Fruit fly (Drosophila melanogaster) whole organism, embryonic: ENCODE measurements around the gene Baldspot.

Experiments
- Asciz ChIP-seq: fragments of 200-800 bp; sonication (Bioruptor generic); optimal IDR thresholded peaks from 2 replicates; lab custom pipeline; 2017; ENCODE audit warnings: missing biosample characterization, mild to moderate bottlenecking, missing genetic modification characterization, missing genetic modification reagents
- Atf3 ChIP-seq: fragments of 200-800 bp; sonication (Bioruptor generic); optimal IDR thresholded peaks from 3 replicates; lab custom pipeline; 2016; ENCODE audit warnings: missing biosample characterization, missing genetic modification characterization
- CG11093 ChIP-seq: fragments of 200-800 bp; sonication (Bioruptor generic); IDR thresholded peaks from 3 replicates; pipeline ENCODE4 v1.3.6; 2022; ENCODE audit warnings: missing biosample characterization, missing genetic modification characterization
- CG13894 ChIP-seq: fragments of 200-800 bp; sonication (Bioruptor generic); optimal IDR thresholded peaks from 3 replicates; lab custom pipeline; 2018; ENCODE audit warnings: missing biosample characterization, mild to moderate bottlenecking, missing genetic modification characterization, moderate library complexity
- CG15479 ChIP-seq: fragments of 200-800 bp; sonication (Bioruptor generic); optimal IDR thresholded peaks from 3 replicates; lab custom pipeline; 2019; ENCODE audit warnings: missing biosample characterization, mild to moderate bottlenecking, missing genetic modification characterization, moderate library complexity
- CG16813 ChIP-seq: fragments of 200-800 bp; sonication (Bioruptor generic); IDR thresholded peaks from 3 replicates; pipeline ENCODE4 v1.3.6; 2022; ENCODE audit warnings: missing biosample characterization, missing genetic modification characterization; ENCODE audit not compliant: partially characterized antibody
- CG1832 ChIP-seq: fragments of 200-800 bp; sonication (Bioruptor generic); optimal IDR thresholded peaks from 2 replicates; lab custom pipeline; 2017; ENCODE audit warnings: missing biosample characterization, mild to moderate bottlenecking, missing genetic modification characterization, inconsistent platforms
- CG2712 ChIP-seq: fragments of 200-800 bp; optimal IDR thresholded peaks from 3 replicates; lab custom pipeline; 2019; ENCODE audit warnings: missing biosample characterization, mild to moderate bottlenecking, missing genetic modification characterization, moderate library complexity
- CG34224 ChIP-seq: fragments of 200-800 bp; sonication (Bioruptor generic); IDR thresholded peaks from 3 replicates; pipeline ENCODE4 v1.3.6; 2022; ENCODE audit warnings: missing biosample characterization, missing genetic modification characterization; ENCODE audit not compliant: partially characterized antibody
- CG4424 ChIP-seq: fragments of 200-800 bp; sonication (Bioruptor generic); optimal IDR thresholded peaks from 3 replicates; lab custom pipeline; 2016; ENCODE audit warnings: missing biosample characterization, missing genetic modification characterization
- Chrac-16 ChIP-seq: fragments of 200-800 bp; sonication (Bioruptor generic); optimal IDR thresholded peaks from 3 replicates; lab custom pipeline; 2016; ENCODE audit warnings: missing biosample characterization, missing genetic modification characterization
- Dbx ChIP-seq: fragments of 200-800 bp; sonication (Bioruptor generic); IDR thresholded peaks from 3 replicates; pipeline ENCODE4 v1.3.6; 2022; ENCODE audit warnings: missing biosample characterization, missing genetic modification characterization
- Dref ChIP-seq: fragments of 200-800 bp; sonication (Bioruptor generic); IDR thresholded peaks from 2 replicates; pipeline ENCODE4 v1.3.6; 2022; ENCODE audit warnings: missing biosample characterization, missing genetic modification characterization
- E2f2 ChIP-seq: fragments of 200-800 bp; sonication (Bioruptor generic); IDR thresholded peaks from 2 replicates; pipeline ENCODE4 v1.3.6; 2022; ENCODE audit warnings: missing biosample characterization, missing genetic modification characterization
- Fer1 ChIP-seq: fragments of 200-800 bp; sonication (Bioruptor generic); optimal IDR thresholded peaks from 2 replicates; lab custom pipeline; 2017; ENCODE audit warnings: missing biosample characterization, mild to moderate bottlenecking, missing genetic modification characterization
- Gug ChIP-seq: fragments of 200-800 bp; sonication (Bioruptor generic); IDR thresholded peaks from 4 replicates; pipeline ENCODE4 v1.3.6; 2022; ENCODE audit warnings: missing biosample characterization, missing genetic modification characterization
- HLH3B ChIP-seq: fragments of 200-800 bp; sonication (Bioruptor generic); IDR thresholded peaks from 2 replicates; pipeline ENCODE4 v1.3.6; 2022; ENCODE audit warnings: missing biosample characterization, missing genetic modification characterization
- Hr39 ChIP-seq: fragments of >200 bp; optimal IDR thresholded peaks from 2 replicates; lab custom pipeline; 2017
- Med ChIP-seq: fragments of 200-800 bp; sonication (Bioruptor generic); peaks from one replicate; lab custom pipeline; 2016; ENCODE audit warnings: missing biosample characterization, missing genetic modification characterization, mild to moderate bottlenecking, inconsistent platforms, moderate library complexity
- NC2α ChIP-seq: fragments of 200-800 bp; sonication (Bioruptor generic); optimal IDR thresholded peaks from 2 replicates; lab custom pipeline; 2016; ENCODE audit warnings: missing biosample characterization, missing genetic modification characterization
- Nf-YA ChIP-seq: fragments of 200-800 bp; sonication (Bioruptor generic); IDR thresholded peaks from 2 replicates; pipeline ENCODE4 v1.3.6; 2022; ENCODE audit warnings: missing biosample characterization, missing genetic modification characterization
- Ravus ChIP-seq: fragments of 200-800 bp; sonication (Bioruptor generic); IDR thresholded peaks from 2 replicates; pipeline ENCODE4 v1.3.6; 2022; ENCODE audit warnings: missing biosample characterization, missing genetic modification characterization
- Spps ChIP-seq: fragments of 200-800 bp; sonication (Bioruptor generic); optimal IDR thresholded peaks from 2 replicates; lab custom pipeline; 2018; ENCODE audit warnings: missing biosample characterization, mild to moderate bottlenecking, missing genetic modification characterization
- amos ChIP-seq: fragments of 200-800 bp; sonication (Bioruptor generic); IDR thresholded peaks from 2 replicates; pipeline ENCODE4 v1.3.6; 2022; ENCODE audit warnings: missing biosample characterization, missing genetic modification characterization; ENCODE audit not compliant: partially characterized antibody
- ato ChIP-seq: fragments of 200-800 bp; sonication (Bioruptor generic); IDR thresholded peaks from 2 replicates; pipeline ENCODE4 v1.3.6; 2022; ENCODE audit warnings: missing biosample characterization, missing genetic modification characterization; ENCODE audit not compliant: partially characterized antibody
- croc ChIP-seq: fragments of 200-800 bp; sonication (Bioruptor generic); conservative IDR thresholded peaks from 3 replicates; pipeline ENCODE4 v1.3.6; 2022; ENCODE audit warnings: missing biosample characterization, missing genetic modification characterization
- dm ChIP-seq: fragments of 200-800 bp; sonication (Bioruptor generic); optimal IDR thresholded peaks from 3 replicates; lab custom pipeline; 2016; ENCODE audit warnings: missing biosample characterization, missing genetic modification characterization
- dmrt11E ChIP-seq: fragments of 200-800 bp; sonication (Bioruptor generic); optimal IDR thresholded peaks from 3 replicates; lab custom pipeline; 2018; ENCODE audit warnings: missing biosample characterization, mild to moderate bottlenecking, missing genetic modification characterization, moderate library complexity
- esg ChIP-seq: fragments of 200-800 bp; sonication (Bioruptor generic); conservative IDR thresholded peaks from 2 replicates; pipeline ENCODE4 v1.3.6; 2022; ENCODE audit warnings: missing biosample characterization, missing genetic modification characterization
- eve ChIP-seq, 2 experiments: fragments of >200 bp; optimal IDR thresholded peaks; 2 replicates each; lab custom pipeline; 2017; ENCODE audit warnings: missing biosample characterization in 2 of 2, missing genetic modification characterization in 2 of 2
- exex ChIP-seq: fragments of 200-800 bp; sonication (Bioruptor generic); optimal IDR thresholded peaks from 4 replicates; lab custom pipeline; 2018; ENCODE audit warnings: missing biosample characterization, mild to moderate bottlenecking, missing genetic modification characterization, moderate library complexity
- fd3F ChIP-seq: fragments of 200-800 bp; sonication (Bioruptor generic); optimal IDR thresholded peaks from 2 replicates; lab custom pipeline; 2018; ENCODE audit warnings: missing biosample characterization, mild to moderate bottlenecking, missing genetic modification characterization, moderate library complexity
- hkb ChIP-seq, 2 experiments: fragments of 200-800 bp in 1 of 2; fragments of >200 bp in 1 of 2; sonication (Bioruptor generic) in 1 of 2; IDR thresholded peaks in 1 of 2; optimal IDR thresholded peaks in 1 of 2; 2 replicates each; pipeline versions ENCODE4 v1.3.6 to Lab custom; 2017 to 2022; ENCODE audit warnings: missing biosample characterization in 1 of 2, missing genetic modification characterization in 1 of 2
- kah ChIP-seq: fragments of 200-800 bp; sonication (Bioruptor generic); optimal IDR thresholded peaks from 2 replicates; lab custom pipeline; 2018; ENCODE audit warnings: missing biosample characterization, mild to moderate bottlenecking, missing genetic modification characterization
- kay ChIP-seq: fragments of 200-800 bp; sonication (Bioruptor generic); optimal IDR thresholded peaks from 2 replicates; lab custom pipeline; 2016; ENCODE audit warnings: missing biosample characterization, missing genetic modification characterization
- lbe ChIP-seq: fragments of 200-800 bp; sonication (Bioruptor generic); optimal IDR thresholded peaks from 2 replicates; lab custom pipeline; 2016; ENCODE audit warnings: missing biosample characterization, mild to moderate bottlenecking, missing genetic modification characterization
- mam ChIP-seq: fragments of 200-800 bp; sonication (Bioruptor generic); optimal IDR thresholded peaks from 3 replicates; lab custom pipeline; 2016; ENCODE audit warnings: missing biosample characterization, missing genetic modification characterization
- nmo ChIP-seq: fragments of 200-800 bp; sonication (Bioruptor generic); optimal IDR thresholded peaks from 2 replicates; lab custom pipeline; 2018; ENCODE audit warnings: missing biosample characterization, mild to moderate bottlenecking, missing genetic modification characterization, moderate library complexity
- repo ChIP-seq: fragments of 200-800 bp; sonication (Bioruptor generic); optimal IDR thresholded peaks from 2 replicates; lab custom pipeline; 2016; ENCODE audit warnings: missing biosample characterization, missing genetic modification characterization
- sc ChIP-seq, 3 experiments: fragments of >200 bp in 2 of 3; fragments of 200-800 bp in 1 of 3; sonication (Bioruptor generic) in 1 of 3; optimal IDR thresholded peaks; 2 replicates in 2 of 3; 3 replicates in 1 of 3; lab custom pipeline; 2017; ENCODE audit warnings: mild to moderate bottlenecking in 1 of 3, missing biosample characterization in 1 of 3, missing genetic modification characterization in 1 of 3, missing genetic modification reagents in 1 of 3
- scrt ChIP-seq: fragments of 200-800 bp; sonication (Bioruptor generic); optimal IDR thresholded peaks from 2 replicates; lab custom pipeline; 2018; ENCODE audit warnings: missing biosample characterization, mild to moderate bottlenecking, missing genetic modification characterization, moderate library complexity
- sima ChIP-seq: fragments of 200-800 bp; sonication (Bioruptor generic); optimal IDR thresholded peaks from 2 replicates; lab custom pipeline; 2016; ENCODE audit warnings: missing biosample characterization, missing genetic modification characterization
- sr ChIP-seq: fragments of 200-800 bp; sonication (Bioruptor generic); IDR thresholded peaks from 3 replicates; pipeline ENCODE4 v1.3.6; 2022; ENCODE audit warnings: missing biosample characterization, missing genetic modification characterization
- sug ChIP-seq: fragments of 200-800 bp; optimal IDR thresholded peaks from 2 replicates; lab custom pipeline; 2019; ENCODE audit warnings: missing biosample characterization, mild to moderate bottlenecking, missing genetic modification characterization, moderate library complexity
- trem ChIP-seq: fragments of 200-800 bp; optimal IDR thresholded peaks from 3 replicates; lab custom pipeline; 2019; ENCODE audit warnings: missing biosample characterization, mild to moderate bottlenecking, missing genetic modification characterization, moderate library complexity
- trh ChIP-seq: fragments of 200-800 bp; sonication (Bioruptor generic); optimal IDR thresholded peaks from 2 replicates; lab custom pipeline; 2016; ENCODE audit warnings: missing biosample characterization, missing genetic modification characterization
- wek ChIP-seq: fragments of 200-800 bp; sonication (Bioruptor generic); optimal IDR thresholded peaks from 3 replicates; lab custom pipeline; 2018; ENCODE audit warnings: missing biosample characterization, mild to moderate bottlenecking, missing genetic modification characterization, moderate library complexity

Baldspot gene

dm6 chr3L:16661167-16662109, at the start of gene Baldspot (continued):
- TF ChIP-seq Med (GFP tag; lab: Kevin White, UChicago) (peak; percentile 96), trh (peak; percentile 45), Dbx (GFP tag; lab: Robert Waterston, UW) (peak; percentile 83), exex (tag; lab: Kevin White, UChicago) (peak; percentile 84), dm (GFP tag; lab: Kevin White, UChicago) (peak; percentile 15), CG34224 (peak; percentile 72), trem (tag; lab: Kevin White, UChicago) (peak; percentile 85), lbe (GFP tag; lab: Kevin White, UChicago) (peak; percentile 11), Fer1 (GFP tag; lab: Kevin White, UChicago) (peak; percentile 90), CG4424 (GFP tag; lab: Kevin White, UChicago) (peak; percentile 84), CG11093 (GFP tag; lab: Robert Waterston, UW) (peak; percentile 70; the same call in 2 of the 3 replicates), CG16813 (GFP tag; lab: Robert Waterston, UW) (peak; percentile 65), kah (GFP tag; lab: Kevin White, UChicago) (peak; percentile 55), sima (GFP tag; lab: Kevin White, UChicago) (peak; percentile 16), fd3F (GFP tag; lab: Kevin White, UChicago) (no peak), sr (no peak), amos (GFP tag; lab: Robert Waterston, UW) (peak; percentile 72; the same call in 1 of the 2 replicates), CG1832 (GFP tag; lab: Kevin White, UChicago) (no peak), dmrt11E (tag; lab: Kevin White, UChicago) (peak; percentile 34), CG15479 (peak; percentile 21), E2f2 (peak; percentile 74), sc (optimal IDR thresholded peaks at IDR 0.05; lab: Kevin White, UChicago) (no peak), sc (GFP tag; optimal IDR thresholded peaks at IDR 0.05; lab: Kevin White, UChicago) (peak; percentile 19), repo (peak; percentile 82), HLH3B (GFP tag; lab: Robert Waterston, UW) (peak; percentile 70), Chrac-16 (GFP tag; lab: Kevin White, UChicago) (peak; percentile 38), kay (GFP tag; lab: Kevin White, UChicago) (peak; percentile 23), nmo (GFP tag; lab: Kevin White, UChicago) (peak; percentile 88), CG2712 (tag; lab: Kevin White, UChicago) (peak; percentile 75), Dref (GFP tag; lab: Robert Waterston, UW) (peak; percentile 53), eve (GFP tag; optimal IDR thresholded peaks at IDR 0.05; lab: Kevin White, UChicago) (peak in 1 of 2 experiments; percentile 80), croc (peak; percentile 29; the same call in 1 of the 3 replicates), ato (GFP tag; lab: Robert Waterston, UW) (no peak; the same call in 1 of the 2 replicates), Nf-YA (peak; percentile 47; the same call in 1 of the 2 replicates), Ravus (GFP tag; lab: Robert Waterston, UW) (no peak), wek (GFP tag; lab: Kevin White, UChicago) (peak; percentile 53), esg (GFP tag; lab: Robert Waterston, UW) (no peak), Atf3 (GFP tag; lab: Kevin White, UChicago) (peak; percentile 49), scrt (GFP tag; lab: Kevin White, UChicago) (peak; percentile 79), Asciz (GFP tag; lab: Kevin White, UChicago) (peak; percentile 77), NC2α (GFP tag; lab: Kevin White, UChicago) (peak; percentile 71), Spps (tag; lab: Kevin White, UChicago) (peak; percentile 77), Hr39 (lab: Kevin White, UChicago) (no peak), hkb (optimal IDR thresholded peaks at IDR 0.05; lab: Kevin White, UChicago) (no peak), hkb (GFP tag; IDR thresholded peaks at IDR 0.05; lab: Robert Waterston, UW) (peak; percentile 78), CG13894 (tag; lab: Kevin White, UChicago) (peak; percentile 79), sug (tag; lab: Kevin White, UChicago) (peak; percentile 77), mam (GFP tag; lab: Kevin White, UChicago) (peak; percentile 92), Gug (GFP tag; lab: Robert Waterston, UW) (0 out of 4 replicates have a peak, but pooled peaks have one; percentile 23)
